Worm (Caenorhabditis elegans) whole organism, mixed stage, embryonic: ENCODE results near the gene trpl-5.

ENCODE experiments used
- ham-2 ChIP-seq: fragments of 200-800 bp; sonication (Bioruptor generic); optimal IDR thresholded peaks from 2 replicates; lab custom pipeline; 2018; ENCODE audit warnings: mild to moderate bottlenecking, missing genetic modification characterization, missing compliant biosample characterization
- mab-5 ChIP-seq: fragments of 150-350 bp; optimal IDR thresholded peaks from 2 replicates; lab custom pipeline; 2014; ENCODE audit warnings: missing biosample characterization, missing genetic modification characterization
- nhr-76 ChIP-seq: sonication (generic microtip); optimal IDR thresholded peaks from 2 replicates; lab custom pipeline; 2017; ENCODE audit warnings: missing biosample characterization, missing genetic modification characterization

DNA sequence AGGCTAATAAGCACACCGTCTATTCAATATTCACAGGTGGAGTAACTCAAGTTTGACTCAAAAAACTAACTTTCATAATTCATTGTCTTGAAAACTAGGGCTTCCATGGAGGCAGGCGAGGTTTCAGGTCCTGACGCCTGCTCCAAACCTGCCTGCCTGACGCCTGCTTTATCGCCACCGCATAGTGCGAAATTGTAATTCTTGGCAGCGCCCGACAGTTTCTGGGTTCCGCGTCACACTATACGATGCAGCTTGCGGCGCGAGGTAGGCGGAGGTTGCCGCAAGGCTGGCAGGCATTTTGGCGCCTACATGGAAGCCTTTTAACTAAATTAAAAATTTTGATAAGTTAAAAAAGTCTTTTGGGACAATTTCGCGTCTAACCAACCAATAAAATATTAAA is 3.2 kb downstream of the trpl-5 start:
- TF ChIP-seq ham-2 = no peak
- no peak for TF ChIP-seq nhr-76
- TF ChIP-seq mab-5 (tag; lab: Kevin White, UChicago) = no peak
